Worm (Caenorhabditis elegans) whole organism, L4 larva: ENCODE data around the gene mel-28.

Experiments
- ZK337.2 ChIP-seq: fragments of 200-800 bp; sonication (Bioruptor generic); IDR thresholded peaks from 2 replicates; pipeline ENCODE4 v1.3.6; 2022; ENCODE audit warnings: missing genetic modification reagents, missing genetic modification characterization, missing compliant biosample characterization
- aly-2 ChIP-seq: sonication (generic microtip); optimal IDR thresholded peaks from 2 replicates; lab custom pipeline; 2018; ENCODE audit warnings: missing biosample characterization, missing genetic modification characterization
- ceh-32 ChIP-seq: sonication (generic microtip); optimal IDR thresholded peaks from 2 replicates; lab custom pipeline; 2016; ENCODE audit warnings: mild to moderate bottlenecking, missing genetic modification characterization, missing compliant biosample characterization; ENCODE audit not compliant: poor library complexity
- dmd-6 ChIP-seq: fragments of 200-800 bp; sonication (Bioruptor generic); IDR thresholded peaks from 2 replicates; pipeline ENCODE4 v1.3.6; 2022; ENCODE audit warnings: missing genetic modification reagents, missing genetic modification characterization, missing compliant biosample characterization
- dmd-8 ChIP-seq: fragments of 200-800 bp; sonication (Bioruptor generic); IDR thresholded peaks from 2 replicates; pipeline ENCODE4 v1.3.6; 2022; ENCODE audit warnings: missing genetic modification characterization, missing compliant biosample characterization
- gei-8 ChIP-seq: fragments of 200-800 bp; sonication (Bioruptor generic); optimal IDR thresholded peaks from 2 replicates; lab custom pipeline; 2018; ENCODE audit warnings: mild to moderate bottlenecking, missing genetic modification characterization, missing compliant biosample characterization
- lin-39 ChIP-seq: fragments of 150-350 bp; optimal IDR thresholded peaks from 2 replicates; lab custom pipeline; 2014; ENCODE audit warnings: missing biosample characterization, missing genetic modification reagents, missing genetic modification characterization
- nhr-11 ChIP-seq: fragments of 150-350 bp; optimal IDR thresholded peaks from 2 replicates; lab custom pipeline; 2014; ENCODE audit warnings: missing biosample characterization, missing genetic modification characterization
- nhr-111 ChIP-seq: fragments of 200-800 bp; sonication (Bioruptor generic); optimal IDR thresholded peaks from 2 replicates; lab custom pipeline; 2018; ENCODE audit warnings: mild to moderate bottlenecking, missing genetic modification characterization, missing compliant biosample characterization
- nhr-42 ChIP-seq: fragments of 200-800 bp; sonication (Bioruptor generic); IDR thresholded peaks from 2 replicates; pipeline ENCODE4 v1.3.6; 2022; ENCODE audit warnings: missing genetic modification characterization, missing compliant biosample characterization
- nhr-77 ChIP-seq: fragments of 150-350 bp; optimal IDR thresholded peaks from 2 replicates; lab custom pipeline; 2014; ENCODE audit warnings: missing biosample characterization, missing genetic modification characterization
- saeg-2 ChIP-seq: fragments of 200-800 bp; sonication (Bioruptor generic); IDR thresholded peaks from 2 replicates; pipeline ENCODE4 v1.3.6; 2022; ENCODE audit warnings: missing genetic modification reagents, missing genetic modification characterization, missing compliant biosample characterization
- skn-1 ChIP-seq: fragments of 150-350 bp; optimal IDR thresholded peaks from 2 replicates; lab custom pipeline; 2014; ENCODE audit warnings: missing biosample characterization, missing genetic modification characterization
- snpc-1.2 ChIP-seq: fragments of 200-800 bp; sonication (Bioruptor generic); IDR thresholded peaks from 2 replicates; pipeline ENCODE4 v1.3.6; 2022; ENCODE audit warnings: missing genetic modification reagents, missing genetic modification characterization, missing compliant biosample characterization
- spr-3 ChIP-seq: fragments of 200-800 bp; sonication (Bioruptor generic); optimal IDR thresholded peaks from 2 replicates; lab custom pipeline; 2018; ENCODE audit warnings: mild to moderate bottlenecking, missing genetic modification characterization, missing compliant biosample characterization
- zfp-2 ChIP-seq: sonication (generic microtip); optimal IDR thresholded peaks from 2 replicates; lab custom pipeline; 2016; ENCODE audit warnings: mild to moderate bottlenecking, missing genetic modification characterization, missing compliant biosample characterization

mel-28 gene

ce11 chrIII:4830207-4830606 lies 44.3 kb downstream of the mel-28 start, which contains the start of gene nspd-9 (continued):
- TF ChIP-seq nhr-42 (GFP tag; lab: Robert Waterston, UW): no peak
- no peak for TF ChIP-seq lin-39 (tag; lab: Kevin White, UChicago)
- TF ChIP-seq gei-8 (GFP tag; lab: Kevin White, UChicago): no peak
- no peak for TF ChIP-seq nhr-111 (GFP tag; lab: Kevin White, UChicago)
- TF ChIP-seq ceh-32 (tag; lab: Kevin White, UChicago): no peak

- no peak for TF ChIP-seq ZK337.2 (GFP tag; lab: Robert Waterston, UW)
- TF ChIP-seq nhr-77 (tag; lab: Kevin White, UChicago): no peak
- TF ChIP-seq snpc-1.2 (GFP tag; lab: Robert Waterston, UW): no peak
- TF ChIP-seq nhr-11 (tag; lab: Kevin White, UChicago): no peak
- TF ChIP-seq dmd-6 (GFP tag; lab: Robert Waterston, UW): no peak
- TF ChIP-seq skn-1 (tag; lab: Kevin White, UChicago): no peak
- no peak for TF ChIP-seq spr-3 (GFP tag; lab: Kevin White, UChicago)
- TF ChIP-seq saeg-2 (GFP tag; lab: Robert Waterston, UW): no peak
- TF ChIP-seq zfp-2: no peak
- TF ChIP-seq aly-2 (tag; lab: Kevin White, UChicago): no peak
- TF ChIP-seq dmd-8 (GFP tag; lab: Robert Waterston, UW): no peak
Observed at ce11 chrIII:4837429-4837828, 51.5 kb downstream of the mel-28 start, which contains the start of the genes acbp-7 and F26A1.19. TSS of gene acbp-7 (plus strand) at chrIII:4837729. TSS of gene F26A1.19 (plus strand) at chrIII:4837731.
